Fruit fly (Drosophila melanogaster) whole organism, embryonic: ENCODE data around the gene CG7362.

Experiments
- Ada2b ChIP-seq: fragments of 200-800 bp; sonication (Bioruptor generic); IDR thresholded peaks from 2 replicates; pipeline ENCODE4 v1.3.6; 2022; ENCODE audit warnings: missing biosample characterization, missing genetic modification characterization
- Bgb ChIP-seq: fragments of 200-800 bp; sonication (Bioruptor generic); IDR thresholded peaks from 2 replicates; pipeline ENCODE4 v1.3.6; 2022; ENCODE audit warnings: missing biosample characterization, missing genetic modification characterization; ENCODE audit not compliant: partially characterized antibody
- CG11093 ChIP-seq: fragments of 200-800 bp; sonication (Bioruptor generic); IDR thresholded peaks from 3 replicates; pipeline ENCODE4 v1.3.6; 2022; ENCODE audit warnings: missing biosample characterization, missing genetic modification characterization
- CG11247 ChIP-seq: fragments of 200-800 bp; sonication (Bioruptor generic); IDR thresholded peaks from 2 replicates; pipeline ENCODE4 v1.3.6; 2022; ENCODE audit warnings: missing biosample characterization, missing genetic modification characterization
- CG11723 ChIP-seq: fragments of 200-800 bp; sonication (Bioruptor generic); optimal IDR thresholded peaks from 2 replicates; lab custom pipeline; 2017; ENCODE audit warnings: missing biosample characterization, mild to moderate bottlenecking, missing genetic modification characterization
- CG1233 ChIP-seq: fragments of 200-800 bp; sonication (Bioruptor generic); optimal IDR thresholded peaks from 4 replicates; lab custom pipeline; 2018; ENCODE audit warnings: missing biosample characterization, mild to moderate bottlenecking, missing genetic modification characterization
- CG14441 ChIP-seq: fragments of 200-800 bp; sonication (Bioruptor generic); IDR thresholded peaks from 2 replicates; pipeline ENCODE4 v1.3.6; 2022; ENCODE audit warnings: missing biosample characterization, missing genetic modification characterization
- CG15601 ChIP-seq: fragments of 200-800 bp; sonication (Bioruptor generic); optimal IDR thresholded peaks from 3 replicates; lab custom pipeline; 2019; ENCODE audit warnings: missing biosample characterization, mild to moderate bottlenecking, missing genetic modification characterization, moderate library complexity
- CG17829 ChIP-seq: fragments of 200-800 bp; optimal IDR thresholded peaks from 2 replicates; lab custom pipeline; 2019; ENCODE audit warnings: missing biosample characterization, mild to moderate bottlenecking, missing genetic modification characterization, moderate library complexity
- CG1792 ChIP-seq: fragments of 200-800 bp; sonication (Bioruptor generic); optimal IDR thresholded peaks from 2 replicates; lab custom pipeline; 2016; ENCODE audit warnings: missing biosample characterization, missing genetic modification characterization
- CG2712 ChIP-seq: fragments of 200-800 bp; optimal IDR thresholded peaks from 3 replicates; lab custom pipeline; 2019; ENCODE audit warnings: missing biosample characterization, mild to moderate bottlenecking, missing genetic modification characterization, moderate library complexity
- CG31441 ChIP-seq: fragments of 200-800 bp; sonication (Bioruptor generic); IDR thresholded peaks from 2 replicates; pipeline ENCODE4 v1.3.6; 2022; ENCODE audit warnings: missing biosample characterization, missing genetic modification characterization
- CG3726 ChIP-seq: fragments of 200-800 bp; sonication (Bioruptor generic); IDR thresholded peaks from 3 replicates; pipeline ENCODE4, ENCODE4 v1.3.6; 2022; ENCODE audit warnings: missing biosample characterization, missing genetic modification characterization
- CG4424 ChIP-seq: fragments of 200-800 bp; sonication (Bioruptor generic); optimal IDR thresholded peaks from 3 replicates; lab custom pipeline; 2016; ENCODE audit warnings: missing biosample characterization, missing genetic modification characterization
- CG7271 ChIP-seq: fragments of 200-800 bp; sonication (Bioruptor generic); optimal IDR thresholded peaks from 2 replicates; lab custom pipeline; 2018; ENCODE audit warnings: missing biosample characterization, mild to moderate bottlenecking, missing genetic modification characterization, moderate library complexity
- Dad ChIP-seq: fragments of 200-800 bp; sonication (Bioruptor generic); optimal IDR thresholded peaks from 3 replicates; lab custom pipeline; 2016; ENCODE audit warnings: missing biosample characterization, missing genetic modification characterization
- Dll ChIP-seq: fragments of 200-800 bp; sonication (Bioruptor generic); IDR thresholded peaks from 4 replicates; pipeline ENCODE4 v1.3.6; 2022; ENCODE audit warnings: missing biosample characterization, missing genetic modification characterization; ENCODE audit not compliant: partially characterized antibody
- E2f1 ChIP-seq: fragments of 200-800 bp; sonication (Bioruptor generic); IDR thresholded peaks from 2 replicates; pipeline ENCODE4 v1.3.6; 2022; ENCODE audit warnings: missing biosample characterization, missing genetic modification characterization
- E2f2 ChIP-seq: fragments of 200-800 bp; sonication (Bioruptor generic); IDR thresholded peaks from 2 replicates; pipeline ENCODE4 v1.3.6; 2022; ENCODE audit warnings: missing biosample characterization, missing genetic modification characterization
- Fer3 ChIP-seq: fragments of 200-800 bp; sonication (Bioruptor generic); optimal IDR thresholded peaks from 2 replicates; lab custom pipeline; 2018; ENCODE audit warnings: missing biosample characterization, mild to moderate bottlenecking, missing genetic modification characterization, moderate library complexity
- Gsc ChIP-seq: fragments of 200-800 bp; sonication (Bioruptor generic); IDR thresholded peaks from 2 replicates; pipeline ENCODE4 v1.3.6; 2022; ENCODE audit warnings: missing biosample characterization, missing genetic modification characterization
- H15 ChIP-seq: fragments of 200-800 bp; sonication (Bioruptor generic); IDR thresholded peaks from 3 replicates; pipeline ENCODE4 v1.3.6; 2022; ENCODE audit warnings: missing biosample characterization, missing genetic modification characterization
- HLH3B ChIP-seq: fragments of 200-800 bp; sonication (Bioruptor generic); IDR thresholded peaks from 2 replicates; pipeline ENCODE4 v1.3.6; 2022; ENCODE audit warnings: missing biosample characterization, missing genetic modification characterization
- HLH54F ChIP-seq: fragments of 200-800 bp; sonication (Bioruptor generic); optimal IDR thresholded peaks from 3 replicates; lab custom pipeline; 2016; ENCODE audit warnings: missing biosample characterization, missing genetic modification characterization
- Mad ChIP-seq: fragments of 200-800 bp; sonication (Bioruptor generic); optimal IDR thresholded peaks from 2 replicates; lab custom pipeline; 2016; ENCODE audit warnings: missing biosample characterization, missing genetic modification characterization
- NC2α ChIP-seq: fragments of 200-800 bp; sonication (Bioruptor generic); optimal IDR thresholded peaks from 2 replicates; lab custom pipeline; 2016; ENCODE audit warnings: missing biosample characterization, missing genetic modification characterization
- Rfx ChIP-seq: fragments of 200-800 bp; sonication (Bioruptor generic); IDR thresholded peaks from 2 replicates; pipeline ENCODE4 v1.3.6; 2022; ENCODE audit warnings: missing biosample characterization, missing genetic modification characterization
- Taf1 ChIP-seq: fragments of 200-800 bp; sonication (Bioruptor generic); IDR thresholded peaks from 2 replicates; pipeline ENCODE4 v1.3.6; 2022; ENCODE audit warnings: missing biosample characterization, missing genetic modification characterization
- Tbp ChIP-seq: fragments of >200 bp; optimal IDR thresholded peaks from 2 replicates; lab custom pipeline; 2018; ENCODE audit warnings: missing biosample characterization, missing genetic modification characterization
- Usf ChIP-seq: fragments of 200-800 bp; sonication (Bioruptor generic); optimal IDR thresholded peaks from 2 replicates; lab custom pipeline; 2017; ENCODE audit warnings: missing genotype, missing biosample characterization, missing genetic modification characterization
- Xrp1 ChIP-seq: fragments of 200-800 bp; sonication (Bioruptor generic); IDR thresholded peaks from 2 replicates; pipeline ENCODE4 v1.3.6; 2022; ENCODE audit warnings: missing biosample characterization, missing genetic modification characterization
- amos ChIP-seq: fragments of 200-800 bp; sonication (Bioruptor generic); IDR thresholded peaks from 2 replicates; pipeline ENCODE4 v1.3.6; 2022; ENCODE audit warnings: missing biosample characterization, missing genetic modification characterization; ENCODE audit not compliant: partially characterized antibody
- bsh ChIP-seq, 2 experiments: fragments of 200-800 bp; sonication (Bioruptor generic); optimal IDR thresholded peaks; 2 replicates each; lab custom pipeline; 2017 to 2018; ENCODE audit warnings: mild to moderate bottlenecking in 2 of 2, missing biosample characterization in 2 of 2, missing genetic modification characterization in 2 of 2, moderate library complexity in 1 of 2
- dimm ChIP-seq: fragments of 200-800 bp; sonication (Bioruptor generic); IDR thresholded peaks from 2 replicates; pipeline ENCODE4 v1.3.6; 2022; ENCODE audit warnings: missing biosample characterization, missing genetic modification characterization
- dm ChIP-seq: fragments of 200-800 bp; sonication (Bioruptor generic); optimal IDR thresholded peaks from 3 replicates; lab custom pipeline; 2016; ENCODE audit warnings: missing biosample characterization, missing genetic modification characterization
- emc ChIP-seq: fragments of 200-800 bp; sonication (Bioruptor generic); optimal IDR thresholded peaks from 2 replicates; lab custom pipeline; 2016; ENCODE audit warnings: missing biosample characterization, missing genetic modification characterization
- eyg ChIP-seq: fragments of 200-800 bp; sonication (Bioruptor generic); optimal IDR thresholded peaks from 3 replicates; lab custom pipeline; 2016; ENCODE audit warnings: missing biosample characterization, missing genetic modification characterization
- grn ChIP-seq: fragments of 200-800 bp; sonication (Bioruptor generic); optimal IDR thresholded peaks from 3 replicates; lab custom pipeline; 2017; ENCODE audit warnings: missing biosample characterization, missing genetic modification characterization
- h ChIP-seq: fragments of >200 bp; optimal IDR thresholded peaks from 2 replicates; lab custom pipeline; 2017
- hth ChIP-seq: fragments of >200 bp; optimal IDR thresholded peaks from 2 replicates; lab custom pipeline; 2017; ENCODE audit warnings: inconsistent platforms
- lola ChIP-seq, 3 experiments: fragments of >200 bp in 2 of 3; fragments of 200-800 bp in 1 of 3; sonication (Bioruptor generic) in 1 of 3; optimal IDR thresholded peaks; 2 replicates each; lab custom pipeline; 2017 to 2019; ENCODE audit warnings: missing biosample characterization in 3 of 3, missing genetic modification characterization in 3 of 3, mild to moderate bottlenecking in 1 of 3, moderate library complexity in 1 of 3
- maf-S ChIP-seq: fragments of 200-800 bp; sonication (Bioruptor generic); optimal IDR thresholded peaks from 2 replicates; lab custom pipeline; 2016; ENCODE audit warnings: missing biosample characterization, missing genetic modification characterization
- mirr ChIP-seq: fragments of 200-800 bp; sonication (Bioruptor generic); optimal IDR thresholded peaks from 3 replicates; lab custom pipeline; 2018; ENCODE audit warnings: missing biosample characterization, mild to moderate bottlenecking, missing genetic modification characterization
- nau ChIP-seq: fragments of 200-800 bp; sonication (Bioruptor generic); optimal IDR thresholded peaks from 3 replicates; lab custom pipeline; 2017; ENCODE audit warnings: missing biosample characterization, mild to moderate bottlenecking, missing genetic modification characterization, missing genetic modification reagents
- org-1 ChIP-seq: fragments of 200-800 bp; sonication (Bioruptor generic); optimal IDR thresholded peaks from 2 replicates; lab custom pipeline; 2017; ENCODE audit warnings: missing biosample characterization, missing genetic modification characterization
- pb ChIP-seq: fragments of 200-800 bp; sonication (Bioruptor generic); optimal IDR thresholded peaks from 3 replicates; lab custom pipeline; 2016; ENCODE audit warnings: missing biosample characterization, missing genetic modification characterization
- slbo ChIP-seq: fragments of 200-800 bp; sonication (Bioruptor generic); IDR thresholded peaks from 2 replicates; pipeline ENCODE4 v1.3.6; 2022; ENCODE audit warnings: missing biosample characterization, missing genetic modification characterization
- slp2 ChIP-seq: fragments of 200-800 bp; sonication (Bioruptor generic); optimal IDR thresholded peaks from 2 replicates; lab custom pipeline; 2016; ENCODE audit warnings: missing biosample characterization, missing genetic modification characterization
- unc-4 ChIP-seq: fragments of 200-800 bp; sonication (Bioruptor generic); IDR thresholded peaks from 2 replicates; pipeline ENCODE4 v1.3.6; 2022; ENCODE audit warnings: missing biosample characterization, missing genetic modification characterization; ENCODE audit not compliant: partially characterized antibody
- yki ChIP-seq: fragments of >200 bp; optimal IDR thresholded peaks from 3 replicates; lab custom pipeline; 2018
- zen ChIP-seq: fragments of 200-800 bp; sonication (Bioruptor generic); optimal IDR thresholded peaks from 3 replicates; lab custom pipeline; 2018; ENCODE audit warnings: missing biosample characterization, mild to moderate bottlenecking, missing genetic modification characterization, moderate library complexity

CG7362 gene

DNA sequence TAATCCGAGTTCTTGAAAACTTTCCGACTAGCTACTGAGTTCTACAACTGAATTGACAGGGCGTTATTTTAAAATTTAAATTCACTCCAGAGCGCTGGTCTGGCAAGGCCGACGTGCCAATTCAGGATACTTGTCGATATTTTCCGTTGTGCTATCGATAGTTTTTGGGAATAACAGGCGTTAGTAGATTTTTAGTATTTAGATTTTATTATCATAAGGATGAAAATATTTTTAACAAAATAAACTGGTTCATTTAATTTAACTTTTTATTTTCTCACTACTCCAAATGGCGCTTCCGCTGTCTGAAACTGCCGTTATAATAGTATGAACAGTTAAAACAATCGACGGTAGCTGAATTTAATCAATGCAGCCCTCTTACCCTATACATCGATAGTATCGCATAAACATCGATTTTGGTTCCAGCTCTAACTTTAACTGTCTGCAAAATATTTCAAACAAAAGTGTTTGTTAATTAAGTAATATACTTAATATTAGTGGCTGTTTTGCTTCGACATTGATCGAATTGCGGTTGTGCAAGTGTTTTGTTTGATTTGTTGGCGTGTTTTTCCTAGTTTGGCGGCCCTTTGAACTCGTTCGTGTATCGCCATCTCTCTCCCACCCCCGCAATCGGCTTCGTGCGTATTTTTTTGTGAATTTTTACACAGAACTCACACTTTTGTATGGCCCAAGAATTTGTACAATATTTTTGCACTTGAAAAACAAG, 12.9 kb downstream of the CG7362 start, which contains the start of the genes eff and jvl (continued):
- TF ChIP-seq CG1233 (GFP tag; lab: Kevin White, UChicago) (no peak), bsh (GFP tag; optimal IDR thresholded peaks at IDR 0.05; lab: Kevin White, UChicago) (peak in 1 of 2 experiments; percentile 24), CG11723 (GFP tag; lab: Kevin White, UChicago) (no peak), Usf (GFP tag; lab: Kevin White, UChicago) (no peak), maf-S (GFP tag; lab: Kevin White, UChicago) (no peak), CG17829 (no peak), Gsc (GFP tag; lab: Robert Waterston, UW) (no peak), Bgb (peak; percentile 93), pb (no peak), CG3726 (GFP tag; lab: Robert Waterston, UW) (no peak), dimm (no peak), emc (GFP tag; lab: Kevin White, UChicago) (no peak), CG2712 (tag; lab: Kevin White, UChicago) (peak; percentile 62), CG11093 (no peak), unc-4 (GFP tag; lab: Robert Waterston, UW) (peak; percentile 98), dm (GFP tag; lab: Kevin White, UChicago) (no peak), Rfx (GFP tag; lab: Robert Waterston, UW) (peak; percentile 74), eyg (GFP tag; lab: Kevin White, UChicago) (no peak), h (lab: Kevin White, UChicago) (no peak), Tbp (GFP tag; lab: Kevin White, UChicago) (no peak), lola (GFP tag; optimal IDR thresholded peaks at IDR 0.05; lab: Kevin White, UChicago) (no peak), E2f2 (GFP tag; lab: Robert Waterston, UW) (peak; percentile 61; the same call in 1 of the 2 replicates), CG7271 (tag; lab: Kevin White, UChicago) (no peak), CG31441 (GFP tag; lab: Robert Waterston, UW) (peak; percentile 19; the same call in 1 of the 2 replicates), CG1792 (GFP tag; lab: Kevin White, UChicago) (no peak), Fer3 (peak; percentile 14), slp2 (GFP tag; lab: Kevin White, UChicago) (no peak), CG4424 (GFP tag; lab: Kevin White, UChicago) (peak; percentile 45), H15 (GFP tag; lab: Robert Waterston, UW) (no peak), NC2α (GFP tag; lab: Kevin White, UChicago) (no peak), Ada2b (GFP tag; lab: Robert Waterston, UW) (no peak), Taf1 (GFP tag; lab: Robert Waterston, UW) (peak; percentile 38; the same call in 1 of the 2 replicates), slbo (peak; percentile 76), amos (GFP tag; lab: Robert Waterston, UW) (peak; percentile 94), CG11247 (peak; percentile 9; the same call in 1 of the 2 replicates), Dad (GFP tag; lab: Kevin White, UChicago) (peak; percentile 1), CG15601 (tag; lab: Kevin White, UChicago) (no peak), nau (GFP tag; lab: Kevin White, UChicago) (no peak), mirr (GFP tag; lab: Kevin White, UChicago) (no peak), grn (GFP tag; lab: Kevin White, UChicago) (no peak), Xrp1 (GFP tag; lab: Robert Waterston, UW) (peak; percentile 45; the same call in 1 of the 2 replicates), org-1 (GFP tag; lab: Kevin White, UChicago) (no peak), CG14441 (peak; percentile 35; the same call in 1 of the 2 replicates), HLH3B (no peak), HLH54F (GFP tag; lab: Kevin White, UChicago) (peak; percentile 52), Mad (peak; percentile 0), E2f1 (no peak), zen (tag; lab: Kevin White, UChicago) (no peak), hth (lab: Kevin White, UChicago) (no peak), yki (no peak), Dll (GFP tag; lab: Robert Waterston, UW) (peak; percentile 99)
